Fruit fly (Drosophila melanogaster): ENCODE measurements around the gene CG11668.

dm6 chr3R:13032975-13033445, 5.2 kb upstream of the CG11668 start:
- TF ChIP-seq CG8159 (tag; optimal IDR thresholded peaks at IDR 0.05) (no peak), D1 (tag; optimal IDR thresholded peaks at IDR 0.05) (no peak), CG9948 (tag; optimal IDR thresholded peaks at IDR 0.05) (no peak), CG32121 (GFP tag; IDR thresholded peaks at IDR 0.05) (peak; percentile 33), CG8301 (tag; optimal IDR thresholded peaks at IDR 0.05) (no peak), CG13204 (GFP tag; optimal IDR thresholded peaks at IDR 0.05) (no peak), CG15710 (tag; optimal IDR thresholded peaks at IDR 0.05) (no peak), Pif1A (GFP tag; optimal IDR thresholded peaks at IDR 0.05) (no peak), CG10348 (GFP tag; IDR thresholded peaks at IDR 0.05) (no peak), gl (tag; optimal IDR thresholded peaks at IDR 0.05) (no peak), CG12605 (GFP tag; IDR thresholded peaks at IDR 0.05) (no peak), CG14655 (GFP tag; optimal IDR thresholded peaks at IDR 0.05) (no peak), CG17806 (tag; optimal IDR thresholded peaks at IDR 0.05) (no peak)
